Worm (Caenorhabditis elegans) whole organism, L3 larva: ENCODE measurements around the gene Y46G5A.38.

ENCODE experiments used
- R02D3.7 ChIP-seq: fragments of 150-350 bp; optimal IDR thresholded peaks from 2 replicates; lab custom pipeline; 2014; ENCODE audit warnings: missing biosample characterization, missing genetic modification characterization
- ZK546.5 ChIP-seq: sonication (generic microtip); optimal IDR thresholded peaks from 2 replicates; lab custom pipeline; 2017; ENCODE audit warnings: missing biosample characterization, missing genetic modification characterization
- ama-1 ChIP-seq: fragments of 150-350 bp; optimal IDR thresholded peaks from 2 replicates; lab custom pipeline; 2018
- ceh-16 ChIP-seq: sonication (generic microtip); optimal IDR thresholded peaks from 2 replicates; lab custom pipeline; 2017; ENCODE audit warnings: missing biosample characterization, missing genetic modification characterization
- ceh-28 ChIP-seq: fragments of 150-350 bp; optimal IDR thresholded peaks from 2 replicates; lab custom pipeline; 2014; ENCODE audit warnings: missing biosample characterization, missing genetic modification reagents, missing genetic modification characterization
- ceh-82 ChIP-seq: fragments of 150-350 bp; optimal IDR thresholded peaks from 2 replicates; lab custom pipeline; 2014; ENCODE audit warnings: missing biosample characterization, missing genetic modification characterization
- ceh-9 ChIP-seq: sonication (generic microtip); optimal IDR thresholded peaks from 2 replicates; lab custom pipeline; 2018; ENCODE audit warnings: missing biosample characterization, missing genetic modification characterization
- daf-12 ChIP-seq: fragments of 150-350 bp; optimal IDR thresholded peaks from 2 replicates; lab custom pipeline; 2014; ENCODE audit warnings: missing biosample characterization, missing genetic modification reagents, missing genetic modification characterization
- egl-27 ChIP-seq: sonication (generic microtip); optimal IDR thresholded peaks from 4 replicates; lab custom pipeline; 2017; ENCODE audit warnings: missing biosample characterization, missing genetic modification reagents, missing genetic modification characterization
- elt-1 ChIP-seq: fragments of 150-350 bp; optimal IDR thresholded peaks from 2 replicates; lab custom pipeline; 2014; ENCODE audit warnings: missing biosample characterization, missing genetic modification characterization
- elt-2 ChIP-seq: sonication (generic microtip); optimal IDR thresholded peaks from 2 replicates; lab custom pipeline; 2016; ENCODE audit warnings: missing genetic modification reagents, mild to moderate bottlenecking, missing genetic modification characterization, missing compliant biosample characterization
- eor-1 ChIP-seq, 2 experiments: fragments of 150-350 bp; optimal IDR thresholded peaks; 2 replicates each; lab custom pipeline; 2014 to 2018; ENCODE audit warnings: missing biosample characterization in 2 of 2, missing genetic modification characterization in 2 of 2
- fkh-2 ChIP-seq: fragments of 150-350 bp; optimal IDR thresholded peaks from 2 replicates; lab custom pipeline; 2014; ENCODE audit warnings: missing biosample characterization, missing genetic modification reagents, missing genetic modification characterization
- fos-1 ChIP-seq: fragments of 150-350 bp; optimal IDR thresholded peaks from 2 replicates; lab custom pipeline; 2014; ENCODE audit warnings: missing biosample characterization, missing genetic modification characterization
- hmg-11 ChIP-seq: sonication (generic microtip); optimal IDR thresholded peaks from 2 replicates; lab custom pipeline; 2016; ENCODE audit warnings: missing genetic modification characterization, missing compliant biosample characterization
- jun-1 ChIP-seq: fragments of 150-350 bp; optimal IDR thresholded peaks from 2 replicates; lab custom pipeline; 2014; ENCODE audit warnings: missing biosample characterization, missing genetic modification reagents, missing genetic modification characterization
- lin-15B ChIP-seq: fragments of 150-350 bp; optimal IDR thresholded peaks from 2 replicates; lab custom pipeline; 2014; ENCODE audit warnings: missing biosample characterization, missing genetic modification characterization
- lin-39 ChIP-seq: fragments of 150-350 bp; optimal IDR thresholded peaks from 2 replicates; lab custom pipeline; 2018; ENCODE audit warnings: missing biosample characterization, missing genetic modification reagents, missing genetic modification characterization
- lsy-12 ChIP-seq: sonication (generic microtip); optimal IDR thresholded peaks from 2 replicates; lab custom pipeline; 2016; ENCODE audit warnings: mild to moderate bottlenecking, missing genetic modification characterization, missing compliant biosample characterization
- mml-1 ChIP-seq: fragments of 150-350 bp; sonication (generic microtip); optimal IDR thresholded peaks from 3 replicates; lab custom pipeline; 2014; ENCODE audit warnings: missing biosample characterization, missing genetic modification characterization
- nfya-1 ChIP-seq: sonication (generic microtip); optimal IDR thresholded peaks from 2 replicates; lab custom pipeline; 2017; ENCODE audit warnings: missing genetic modification characterization, mild to moderate bottlenecking, missing compliant biosample characterization, antibody characterized with exemption, moderate library complexity; ENCODE audit not compliant: insufficient read depth
- nhr-11 ChIP-seq: fragments of 150-350 bp; optimal IDR thresholded peaks from 2 replicates; lab custom pipeline; 2014; ENCODE audit warnings: missing biosample characterization, missing genetic modification characterization
- nhr-12 ChIP-seq: fragments of 150-350 bp; optimal IDR thresholded peaks from 2 replicates; lab custom pipeline; 2014; ENCODE audit warnings: missing biosample characterization, missing genetic modification characterization
- nhr-237 ChIP-seq: fragments of 150-350 bp; optimal IDR thresholded peaks from 2 replicates; lab custom pipeline; 2014; ENCODE audit warnings: missing biosample characterization, missing genetic modification characterization
- nhr-25 ChIP-seq: sonication (generic microtip); optimal IDR thresholded peaks from 2 replicates; lab custom pipeline; 2017; ENCODE audit warnings: missing biosample characterization, missing genetic modification characterization
- nhr-28 ChIP-seq: fragments of 150-350 bp; optimal IDR thresholded peaks from 2 replicates; lab custom pipeline; 2014; ENCODE audit warnings: missing biosample characterization, missing genetic modification characterization
- nhr-43 ChIP-seq: sonication (generic microtip); optimal IDR thresholded peaks from 2 replicates; lab custom pipeline; 2016; ENCODE audit warnings: mild to moderate bottlenecking, missing genetic modification characterization, missing compliant biosample characterization; ENCODE audit not compliant: poor library complexity, severe bottlenecking
- nhr-67 ChIP-seq: fragments of 150-350 bp; optimal IDR thresholded peaks from 2 replicates; lab custom pipeline; 2014; ENCODE audit warnings: missing biosample characterization, missing genetic modification characterization
- nhr-76 ChIP-seq: fragments of 150-350 bp; sonication (generic microtip); optimal IDR thresholded peaks from 5 replicates; lab custom pipeline; 2014; ENCODE audit warnings: missing biosample characterization, missing genetic modification characterization
- pha-4 ChIP-seq: fragments of 150-350 bp; optimal IDR thresholded peaks from 2 replicates; lab custom pipeline; 2014; ENCODE audit warnings: missing biosample characterization, missing genetic modification reagents, missing genetic modification characterization
- pqm-1 ChIP-seq: fragments of 150-350 bp; optimal IDR thresholded peaks from 2 replicates; lab custom pipeline; 2017; ENCODE audit warnings: missing biosample characterization, missing genetic modification characterization, inconsistent platforms
- sea-2 ChIP-seq: fragments of 150-350 bp; sonication (generic microtip); optimal IDR thresholded peaks from 4 replicates; lab custom pipeline; 2014; ENCODE audit warnings: missing biosample characterization, missing genetic modification reagents, missing genetic modification characterization
- skn-1 ChIP-seq: fragments of 150-350 bp; optimal IDR thresholded peaks from 2 replicates; lab custom pipeline; 2014; ENCODE audit warnings: missing biosample characterization, missing genetic modification characterization
- tbx-2 ChIP-seq: sonication (generic microtip); optimal IDR thresholded peaks from 2 replicates; lab custom pipeline; 2016; ENCODE audit warnings: mild to moderate bottlenecking, missing genetic modification characterization, missing compliant biosample characterization
- unc-39 ChIP-seq: sonication (generic microtip); optimal IDR thresholded peaks from 4 replicates; lab custom pipeline; 2017; ENCODE audit warnings: missing biosample characterization, missing genetic modification characterization
- zag-1 ChIP-seq: fragments of 150-350 bp; optimal IDR thresholded peaks from 2 replicates; lab custom pipeline; 2014; ENCODE audit warnings: missing biosample characterization, missing genetic modification characterization
- ztf-11 ChIP-seq: fragments of 150-350 bp; optimal IDR thresholded peaks from 2 replicates; lab custom pipeline; 2014; ENCODE audit warnings: missing biosample characterization, missing genetic modification characterization

Y46G5A.38 gene

ce11 chrII:12810709-12811108 is 16.1 kb upstream of the Y46G5A.38 start, which contains the start of gene Y46G5A.20:
Y46G5A.20 (plus strand) TSS chrII:12811009.
- no peak for TF ChIP-seq nhr-11 (tag; lab: Kevin White, UChicago)
- peak; percentile 14 for TF ChIP-seq pha-4 (tag; lab: Kevin White, UChicago)
- TF ChIP-seq elt-2 (tag; lab: Kevin White, UChicago): peak; percentile 9
- TF ChIP-seq jun-1 (tag; lab: Kevin White, UChicago): no peak
- peak; percentile 5 for TF ChIP-seq pqm-1 (tag; lab: Kevin White, UChicago)

- TF ChIP-seq eor-1 (tag; optimal IDR thresholded peaks at IDR 0.05; lab: Kevin White, UChicago): no peak
- TF ChIP-seq zag-1 (tag; lab: Kevin White, UChicago): no peak
- TF ChIP-seq nhr-28: no peak
- no peak for TF ChIP-seq R02D3.7 (tag; lab: Kevin White, UChicago)
- TF ChIP-seq mml-1 (tag; lab: Kevin White, UChicago): no peak
- no peak for TF ChIP-seq elt-1 (tag; lab: Kevin White, UChicago)
- TF ChIP-seq lin-39: no peak
- no peak for TF ChIP-seq nhr-237 (tag; lab: Kevin White, UChicago)
- TF ChIP-seq lin-15B: no peak
- TF ChIP-seq ceh-16 (tag; lab: Kevin White, UChicago): no peak
- no peak for TF ChIP-seq ztf-11 (tag; lab: Kevin White, UChicago)
- no peak for TF ChIP-seq ama-1 (lab: Kevin White, UChicago)
- TF ChIP-seq nfya-1 (tag; lab: Kevin White, UChicago): no peak
- TF ChIP-seq nhr-43: no peak
- no peak for TF ChIP-seq unc-39 (tag; lab: Kevin White, UChicago)
- TF ChIP-seq egl-27 (tag; lab: Kevin White, UChicago): no peak
- no peak for TF ChIP-seq jun-1 (tag; lab: Kevin White, UChicago)
- no peak for TF ChIP-seq tbx-2 (tag; lab: Kevin White, UChicago)
- no peak for TF ChIP-seq hmg-11 (tag; lab: Kevin White, UChicago)
- no peak for TF ChIP-seq nhr-67 (tag; lab: Kevin White, UChicago)
Observed at ce11 chrII:12813253-12813652, 13.6 kb upstream of the Y46G5A.38 start.

ce11 chrII:12816412-12817146 is 10.3 kb upstream of the Y46G5A.38 start, which contains the start of gene acl-7:
acl-7 (minus strand) TSS chrII:12816462.
- TF ChIP-seq egl-27 (tag; lab: Kevin White, UChicago): no peak
- TF ChIP-seq eor-1 (tag; optimal IDR thresholded peaks at IDR 0.05; lab: Kevin White, UChicago): no peak
- TF ChIP-seq nhr-76 (tag; lab: Kevin White, UChicago): no peak
- TF ChIP-seq ztf-11 (tag; lab: Kevin White, UChicago): no peak
- TF ChIP-seq ceh-28: no peak
- no peak for TF ChIP-seq ZK546.5 (tag; lab: Kevin White, UChicago)
- TF ChIP-seq ceh-16 (tag; lab: Kevin White, UChicago): no peak
- no peak for TF ChIP-seq sea-2 (GFP tag; lab: Kevin White, UChicago)
- no peak for TF ChIP-seq nhr-12
- no peak for TF ChIP-seq ceh-9 (tag; lab: Kevin White, UChicago)
- peak; percentile 39 for TF ChIP-seq pqm-1 (tag; lab: Kevin White, UChicago)
- TF ChIP-seq lsy-12 (tag; lab: Kevin White, UChicago): no peak
- no peak for TF ChIP-seq skn-1 (tag; lab: Kevin White, UChicago)
- TF ChIP-seq elt-2 (tag; lab: Kevin White, UChicago): peak; percentile 76

ce11 chrII:12818488-12818887 is 8.4 kb upstream of the Y46G5A.38 start, which contains the start of gene Y46G5A.22:
Y46G5A.22 (minus strand) TSS chrII:12818588.
- TF ChIP-seq pqm-1 (tag; lab: Kevin White, UChicago): no peak
- TF ChIP-seq nhr-43: no peak
- no peak for TF ChIP-seq ceh-82 (tag; lab: Kevin White, UChicago)
- TF ChIP-seq daf-12 (tag; lab: Kevin White, UChicago): no peak
- TF ChIP-seq jun-1 (tag; lab: Kevin White, UChicago): no peak
- no peak for TF ChIP-seq lsy-12 (tag; lab: Kevin White, UChicago)
- no peak for TF ChIP-seq unc-39 (tag; lab: Kevin White, UChicago)
- TF ChIP-seq hmg-11 (tag; lab: Kevin White, UChicago): no peak
- TF ChIP-seq eor-1 (tag; optimal IDR thresholded peaks at IDR 0.05; lab: Kevin White, UChicago): no peak
- no peak for TF ChIP-seq elt-1 (tag; lab: Kevin White, UChicago)
- no peak for TF ChIP-seq nhr-25 (tag; lab: Kevin White, UChicago)
- no peak for TF ChIP-seq lin-39
- TF ChIP-seq fos-1 (tag; lab: Kevin White, UChicago): no peak
- no peak for TF ChIP-seq zag-1 (tag; lab: Kevin White, UChicago)
- TF ChIP-seq fkh-2 (tag; lab: Kevin White, UChicago): no peak
